Fruit fly (Drosophila melanogaster) whole organism, embryonic: ENCODE measurements around the gene CG17028.

Source experiments
- Adf1 ChIP-seq: fragments of 200-800 bp; sonication (Bioruptor generic); IDR thresholded peaks from 2 replicates; pipeline ENCODE4 v1.3.6; 2022; ENCODE audit warnings: missing biosample characterization, missing genetic modification characterization
- Atf6 ChIP-seq: fragments of 200-800 bp; sonication (Bioruptor generic); IDR thresholded peaks from 2 replicates; pipeline ENCODE4 v1.3.6; 2022; ENCODE audit warnings: missing biosample characterization, missing genetic modification characterization
- Blimp-1 ChIP-seq: fragments of 200-800 bp; sonication (Bioruptor generic); optimal IDR thresholded peaks from 3 replicates; lab custom pipeline; 2018; ENCODE audit warnings: missing biosample characterization, missing genetic modification characterization, mild to moderate bottlenecking, moderate library complexity, missing genetic modification reagents
- CG10267 ChIP-seq: fragments of 200-800 bp; sonication (Bioruptor generic); optimal IDR thresholded peaks from 2 replicates; lab custom pipeline; 2018; ENCODE audit warnings: missing biosample characterization, mild to moderate bottlenecking, missing genetic modification characterization, moderate library complexity
- CG10543 ChIP-seq: fragments of 200-800 bp; sonication (Bioruptor generic); optimal IDR thresholded peaks from 3 replicates; lab custom pipeline; 2017; ENCODE audit warnings: missing biosample characterization, mild to moderate bottlenecking, missing genetic modification characterization, moderate library complexity
- CG10959 ChIP-seq: fragments of 200-800 bp; sonication (Bioruptor generic); IDR thresholded peaks from 2 replicates; pipeline ENCODE4 v1.3.6; 2022; ENCODE audit warnings: missing biosample characterization, missing genetic modification characterization
- CG11247 ChIP-seq: fragments of 200-800 bp; sonication (Bioruptor generic); IDR thresholded peaks from 2 replicates; pipeline ENCODE4 v1.3.6; 2022; ENCODE audit warnings: missing biosample characterization, missing genetic modification characterization
- CG11456 ChIP-seq: fragments of 200-800 bp; sonication (Bioruptor generic); IDR thresholded peaks from 3 replicates; pipeline ENCODE4 v1.3.6; 2022; ENCODE audit warnings: missing biosample characterization, missing genetic modification characterization
- CG12391 ChIP-seq: fragments of 200-800 bp; sonication (Bioruptor generic); optimal IDR thresholded peaks from 3 replicates; lab custom pipeline; 2018; ENCODE audit warnings: missing biosample characterization, mild to moderate bottlenecking, missing genetic modification characterization, moderate library complexity
- CG12744 ChIP-seq: fragments of 200-800 bp; sonication (Bioruptor generic); optimal IDR thresholded peaks from 2 replicates; lab custom pipeline; 2016; ENCODE audit warnings: missing biosample characterization, missing genetic modification characterization
- CG13624 ChIP-seq: fragments of 200-800 bp; sonication (Bioruptor generic); optimal IDR thresholded peaks from 2 replicates; lab custom pipeline; 2016; ENCODE audit warnings: missing biosample characterization, missing genetic modification characterization
- CG13775 ChIP-seq: fragments of 200-800 bp; sonication (Bioruptor generic); optimal IDR thresholded peaks from 3 replicates; lab custom pipeline; 2017; ENCODE audit warnings: missing biosample characterization, mild to moderate bottlenecking, missing genetic modification characterization
- CG15601 ChIP-seq: fragments of 200-800 bp; sonication (Bioruptor generic); optimal IDR thresholded peaks from 3 replicates; lab custom pipeline; 2019; ENCODE audit warnings: missing biosample characterization, mild to moderate bottlenecking, missing genetic modification characterization, moderate library complexity
- CG17359 ChIP-seq: fragments of 200-800 bp; sonication (Bioruptor generic); optimal IDR thresholded peaks from 3 replicates; lab custom pipeline; 2018; ENCODE audit warnings: missing biosample characterization, mild to moderate bottlenecking, missing genetic modification characterization, moderate library complexity
- CG17612 ChIP-seq: fragments of 200-800 bp; sonication (Bioruptor generic); IDR thresholded peaks from 2 replicates; pipeline ENCODE4 v1.3.6; 2022; ENCODE audit warnings: missing biosample characterization, missing genetic modification characterization
- CG2120 ChIP-seq: fragments of 200-800 bp; sonication (Bioruptor generic); optimal IDR thresholded peaks from 3 replicates; lab custom pipeline; 2016; ENCODE audit warnings: missing biosample characterization, missing genetic modification characterization
- CG2712 ChIP-seq: fragments of 200-800 bp; optimal IDR thresholded peaks from 3 replicates; lab custom pipeline; 2019; ENCODE audit warnings: missing biosample characterization, mild to moderate bottlenecking, missing genetic modification characterization, moderate library complexity
- CG3281 ChIP-seq: fragments of 200-800 bp; sonication (Bioruptor generic); optimal IDR thresholded peaks from 3 replicates; lab custom pipeline; 2017; ENCODE audit warnings: missing biosample characterization, mild to moderate bottlenecking, missing genetic modification characterization
- CG42726 ChIP-seq: fragments of 200-800 bp; sonication (Bioruptor generic); IDR thresholded peaks from 2 replicates; pipeline ENCODE4 v1.3.6; 2022; ENCODE audit warnings: missing biosample characterization, missing genetic modification characterization; ENCODE audit not compliant: partially characterized antibody
- CG6791 ChIP-seq: fragments of 200-800 bp; sonication (Bioruptor generic); IDR thresholded peaks from 3 replicates; pipeline ENCODE4 v1.3.6; 2022; ENCODE audit warnings: missing biosample characterization, missing genetic modification characterization; ENCODE audit not compliant: partially characterized antibody
- CG9437 ChIP-seq: fragments of 200-800 bp; sonication (Bioruptor generic); optimal IDR thresholded peaks from 2 replicates; lab custom pipeline; 2018; ENCODE audit warnings: missing biosample characterization, mild to moderate bottlenecking, missing genetic modification characterization
- CHES-1-like ChIP-seq: fragments of 200-800 bp; sonication (Bioruptor generic); optimal IDR thresholded peaks from 2 replicates; lab custom pipeline; 2016; ENCODE audit warnings: missing biosample characterization, missing genetic modification characterization
- Dip3 ChIP-seq: fragments of 200-800 bp; sonication (Bioruptor generic); optimal IDR thresholded peaks from 3 replicates; lab custom pipeline; 2016; ENCODE audit warnings: missing biosample characterization, missing genetic modification characterization
- Fer3 ChIP-seq: fragments of 200-800 bp; sonication (Bioruptor generic); optimal IDR thresholded peaks from 2 replicates; lab custom pipeline; 2018; ENCODE audit warnings: missing biosample characterization, mild to moderate bottlenecking, missing genetic modification characterization, moderate library complexity
- HHEX ChIP-seq: fragments of 200-800 bp; sonication (Bioruptor generic); optimal IDR thresholded peaks from 3 replicates; lab custom pipeline; 2017; ENCODE audit warnings: missing biosample characterization, mild to moderate bottlenecking, missing genetic modification characterization, missing genetic modification reagents
- Hmx ChIP-seq: fragments of 200-800 bp; sonication (Bioruptor generic); optimal IDR thresholded peaks from 2 replicates; lab custom pipeline; 2016; ENCODE audit warnings: missing biosample characterization, missing genetic modification characterization
- Side ChIP-seq: fragments of 200-800 bp; sonication (Bioruptor generic); optimal IDR thresholded peaks from 2 replicates; lab custom pipeline; 2016; ENCODE audit warnings: missing biosample characterization, missing genetic modification characterization
- Xrp1 ChIP-seq: fragments of 200-800 bp; sonication (Bioruptor generic); IDR thresholded peaks from 2 replicates; pipeline ENCODE4 v1.3.6; 2022; ENCODE audit warnings: missing biosample characterization, missing genetic modification characterization
- ase ChIP-seq: fragments of 200-800 bp; sonication (Bioruptor generic); IDR thresholded peaks from 3 replicates; pipeline ENCODE4 v1.3.6; 2022; ENCODE audit warnings: missing biosample characterization, missing genetic modification characterization
- br ChIP-seq: fragments of >200 bp; optimal IDR thresholded peaks from 2 replicates; lab custom pipeline; 2017
- cato ChIP-seq: fragments of 200-800 bp; sonication (Bioruptor generic); optimal IDR thresholded peaks from 2 replicates; lab custom pipeline; 2016; ENCODE audit warnings: missing biosample characterization, missing genetic modification characterization, borderline replicate concordance
- chm ChIP-seq: fragments of 200-800 bp; sonication (Bioruptor generic); IDR thresholded peaks from 2 replicates; pipeline ENCODE4 v1.3.6; 2022; ENCODE audit warnings: missing biosample characterization, missing genetic modification characterization
- esg ChIP-seq: fragments of 200-800 bp; sonication (Bioruptor generic); conservative IDR thresholded peaks from 2 replicates; pipeline ENCODE4 v1.3.6; 2022; ENCODE audit warnings: missing biosample characterization, missing genetic modification characterization
- fd3F ChIP-seq: fragments of 200-800 bp; sonication (Bioruptor generic); optimal IDR thresholded peaks from 2 replicates; lab custom pipeline; 2018; ENCODE audit warnings: missing biosample characterization, mild to moderate bottlenecking, missing genetic modification characterization, moderate library complexity
- fu2 ChIP-seq: fragments of 200-800 bp; sonication (Bioruptor generic); optimal IDR thresholded peaks from 2 replicates; lab custom pipeline; 2016; ENCODE audit warnings: missing biosample characterization, missing genetic modification characterization
- gem ChIP-seq: fragments of 200-800 bp; sonication (Bioruptor generic); optimal IDR thresholded peaks from 2 replicates; lab custom pipeline; 2019; ENCODE audit warnings: missing biosample characterization, mild to moderate bottlenecking, missing genetic modification characterization, moderate library complexity
- gsb-n ChIP-seq: fragments of 200-800 bp; sonication (Bioruptor generic); optimal IDR thresholded peaks from 3 replicates; lab custom pipeline; 2018; ENCODE audit warnings: missing biosample characterization, mild to moderate bottlenecking, missing genetic modification characterization
- her ChIP-seq: fragments of 200-800 bp; sonication (Bioruptor generic); optimal IDR thresholded peaks from 2 replicates; lab custom pipeline; 2016; ENCODE audit warnings: missing biosample characterization, missing genetic modification characterization
- knrl ChIP-seq: fragments of 200-800 bp; sonication (Bioruptor generic); IDR thresholded peaks from 3 replicates; pipeline ENCODE4 v1.3.6; 2022; ENCODE audit warnings: missing biosample characterization, missing genetic modification characterization; ENCODE audit not compliant: partially characterized antibody
- nmo ChIP-seq: fragments of 200-800 bp; sonication (Bioruptor generic); optimal IDR thresholded peaks from 2 replicates; lab custom pipeline; 2018; ENCODE audit warnings: missing biosample characterization, mild to moderate bottlenecking, missing genetic modification characterization, moderate library complexity
- org-1 ChIP-seq: fragments of 200-800 bp; sonication (Bioruptor generic); optimal IDR thresholded peaks from 2 replicates; lab custom pipeline; 2017; ENCODE audit warnings: missing biosample characterization, missing genetic modification characterization
- pan ChIP-seq, 4 experiments: fragments of >200 bp in 3 of 4; fragments of 200-800 bp in 1 of 4; sonication (Bioruptor generic) in 1 of 4; optimal IDR thresholded peaks in 3 of 4; IDR thresholded peaks in 1 of 4; 2 replicates each; pipeline versions ENCODE4 v1.3.6 to Lab custom; 2017 to 2022; ENCODE audit warnings: missing biosample characterization in 2 of 4, missing genetic modification characterization in 2 of 4, mixed read lengths in 1 of 4
- prd ChIP-seq, 3 experiments: fragments of >200 bp in 2 of 3; fragments of 200-800 bp in 1 of 3; sonication (Bioruptor generic) in 1 of 3; optimal IDR thresholded peaks in 2 of 3; IDR thresholded peaks in 1 of 3; 2 replicates in 2 of 3; 3 replicates in 1 of 3; pipeline versions ENCODE4 v1.3.6 to Lab custom; 2017 to 2022; ENCODE audit warnings: missing biosample characterization in 1 of 3, missing genetic modification characterization in 1 of 3
- salm ChIP-seq: fragments of 200-800 bp; sonication (Bioruptor generic); optimal IDR thresholded peaks from 2 replicates; lab custom pipeline; 2018; ENCODE audit warnings: missing biosample characterization, mild to moderate bottlenecking, missing genetic modification characterization
- schlank ChIP-seq: fragments of 200-800 bp; sonication (Bioruptor generic); optimal IDR thresholded peaks from 2 replicates; lab custom pipeline; 2018; ENCODE audit warnings: missing biosample characterization, mild to moderate bottlenecking, missing genetic modification characterization
- sens-2 ChIP-seq: fragments of 200-800 bp; sonication (Bioruptor generic); IDR thresholded peaks from 2 replicates; pipeline ENCODE4 v1.3.6; 2022; ENCODE audit warnings: missing biosample characterization, missing genetic modification characterization
- trem ChIP-seq: fragments of 200-800 bp; optimal IDR thresholded peaks from 3 replicates; lab custom pipeline; 2019; ENCODE audit warnings: missing biosample characterization, mild to moderate bottlenecking, missing genetic modification characterization, moderate library complexity
- yki ChIP-seq: fragments of >200 bp; optimal IDR thresholded peaks from 3 replicates; lab custom pipeline; 2018

The CG17028 gene

dm6 chr3L:15967588-15968500 lies 10.5 kb upstream of the CG17028 start, which contains the start of the genes Brr2 and CG10516:
Brr2 (minus strand) TSS chr3L:15967872.
CG10516 (plus strand) TSS chr3L:15968204.
- TF ChIP-seq Blimp-1 (no peak), Adf1 (GFP tag; lab: Robert Waterston, UW) (peak; percentile 97), esg (GFP tag; lab: Robert Waterston, UW) (no peak), fd3F (no peak), br (lab: Kevin White, UChicago) (no peak), fu2 (GFP tag; lab: Kevin White, UChicago) (no peak), gem (no peak), CG12744 (GFP tag; lab: Kevin White, UChicago) (no peak), CG10959 (GFP tag; lab: Robert Waterston, UW) (no peak), org-1 (GFP tag; lab: Kevin White, UChicago) (no peak), knrl (no peak; the same call in 2 of the 3 replicates), her (GFP tag; lab: Kevin White, UChicago) (peak; percentile 27), CG15601 (no peak), Side (GFP tag; lab: Kevin White, UChicago) (no peak), CG13624 (GFP tag; lab: Kevin White, UChicago) (peak; percentile 50), Dip3 (GFP tag; lab: Kevin White, UChicago) (no peak), CG11247 (GFP tag; lab: Robert Waterston, UW) (no peak), CG13775 (no peak), ase (GFP tag; lab: Robert Waterston, UW) (no peak), CG10543 (GFP tag; lab: Kevin White, UChicago) (peak; percentile 36), Atf6 (no peak), CG11456 (GFP tag; lab: Robert Waterston, UW) (no peak), CG42726 (GFP tag; lab: Robert Waterston, UW) (no peak), Xrp1 (no peak), gsb-n (no peak), CG12391 (tag; lab: Kevin White, UChicago) (peak; percentile 58), CHES-1-like (GFP tag; lab: Kevin White, UChicago) (peak; percentile 23), yki (lab: Kevin White, UChicago) (no peak), CG6791 (GFP tag; lab: Robert Waterston, UW) (peak; percentile 12; the same call in 1 of the 3 replicates), schlank (tag; lab: Kevin White, UChicago) (no peak), CG10267 (tag; lab: Kevin White, UChicago) (peak; percentile 70), CG17359 (tag; lab: Kevin White, UChicago) (no peak), CG2120 (GFP tag; lab: Kevin White, UChicago) (peak; percentile 48), pan (optimal IDR thresholded peaks at IDR 0.05; lab: Kevin White, UChicago) (no peak), pan (GFP tag; optimal IDR thresholded peaks at IDR 0.05 in 1 of 2, IDR thresholded peaks at IDR 0.05 in 1 of 2) (no peak), CG2712 (tag; lab: Kevin White, UChicago) (no peak), salm (tag; lab: Kevin White, UChicago) (no peak), chm (GFP tag; lab: Robert Waterston, UW) (no peak), CG9437 (GFP tag; lab: Kevin White, UChicago) (peak; percentile 7), Hmx (GFP tag; lab: Kevin White, UChicago) (no peak), trem (tag; lab: Kevin White, UChicago) (peak; percentile 84), CG17612 (GFP tag; lab: Robert Waterston, UW) (no peak), prd (optimal IDR thresholded peaks at IDR 0.05; lab: Kevin White, UChicago) (no peak), prd (GFP tag; IDR thresholded peaks at IDR 0.05; lab: Robert Waterston, UW) (0 out of 3 replicates have a peak, but pooled peaks have one; percentile 17), HHEX (GFP tag; lab: Kevin White, UChicago) (peak; percentile 11), cato (GFP tag; lab: Kevin White, UChicago) (no peak), CG3281 (GFP tag; lab: Kevin White, UChicago) (no peak), nmo (GFP tag; lab: Kevin White, UChicago) (peak; percentile 74), sens-2 (GFP tag; lab: Robert Waterston, UW) (no peak), Fer3 (tag; lab: Kevin White, UChicago) (no peak)
